Fruit fly (Drosophila melanogaster): Measurements from ENCODE around the gene Sry-beta.

Gene Sry-beta

DNA sequence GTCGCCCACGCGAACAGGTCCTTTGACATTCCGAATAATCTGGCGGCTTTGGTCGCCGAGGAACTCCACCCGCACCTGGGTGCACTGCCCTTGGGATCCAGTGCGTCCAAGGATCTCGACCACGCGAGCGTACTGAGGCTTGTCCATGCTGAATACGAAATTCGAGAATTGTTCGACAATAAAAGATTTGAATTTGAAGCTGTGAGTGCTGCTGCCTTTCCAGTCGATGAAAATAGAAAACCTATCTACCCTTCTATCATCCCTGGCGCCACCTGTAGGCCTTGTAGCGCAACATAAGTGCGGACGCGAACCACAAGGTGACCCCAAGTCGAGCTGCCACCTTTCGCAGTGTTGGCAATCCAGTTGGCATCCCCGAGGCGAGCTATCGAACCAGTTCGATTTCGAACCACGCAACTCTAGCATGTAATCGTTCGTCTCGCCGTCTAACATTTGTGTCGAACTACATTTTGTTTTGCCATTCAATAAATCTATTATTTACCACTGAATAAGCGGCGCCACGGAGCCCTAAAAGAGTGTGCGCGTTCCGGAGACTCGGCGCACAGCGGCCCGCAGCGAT lies 17.0 kb upstream of the Sry-beta start, which contains the start of the genes RpS28a and Axn (continued):
- TF ChIP-seq YL-1 (GFP tag; optimal IDR thresholded peaks at IDR 0.05) = peak; percentile 58
- no peak for TF ChIP-seq dmrt99B (tag; optimal IDR thresholded peaks at IDR 0.05)
- peak; percentile 32 for TF ChIP-seq tin (GFP tag; optimal IDR thresholded peaks at IDR 0.05)
- TF ChIP-seq knrl (GFP tag; IDR thresholded peaks at IDR 0.05; ENCODE audit: partially characterized antibody) = peak; percentile 54; the same call in 2 of the 3 replicates
- peak; percentile 76; the same call in 3 of the 4 replicates for TF ChIP-seq Dll (GFP tag; IDR thresholded peaks at IDR 0.05; ENCODE audit: partially characterized antibody)
- TF ChIP-seq Bdp1 (GFP tag; optimal IDR thresholded peaks at IDR 0.05) = no peak
- TF ChIP-seq CG12299 (tag; optimal IDR thresholded peaks at IDR 0.05) = peak; percentile 7
- peak; percentile 94 for TF ChIP-seq ERR (GFP tag; optimal IDR thresholded peaks at IDR 0.05)
- no peak for TF ChIP-seq rib (GFP tag; IDR thresholded peaks at IDR 0.05)
- peak; percentile 39 for TF ChIP-seq CG7987 (GFP tag; optimal IDR thresholded peaks at IDR 0.05)
- peak; percentile 7 for TF ChIP-seq CG10267 (tag; optimal IDR thresholded peaks at IDR 0.05)
- no peak for TF ChIP-seq CG7271 (tag; optimal IDR thresholded peaks at IDR 0.05)
- TF ChIP-seq maf-S (GFP tag; optimal IDR thresholded peaks at IDR 0.05) = peak; percentile 26
- TF ChIP-seq crp (GFP tag; optimal IDR thresholded peaks at IDR 0.05) = peak in 1 of 2 experiments; percentile 54
- no peak for TF ChIP-seq CG6854 (GFP tag; optimal IDR thresholded peaks at IDR 0.05)
- TF ChIP-seq CG13287 (GFP tag; IDR thresholded peaks at IDR 0.05; ENCODE audit: partially characterized antibody) = peak; percentile 57
- TF ChIP-seq CG14710 (tag; optimal IDR thresholded peaks at IDR 0.05) = peak; percentile 41
- peak; percentile 73; the same call in 2 of the 3 replicates for TF ChIP-seq CG11456 (GFP tag; IDR thresholded peaks at IDR 0.05)
- no peak for TF ChIP-seq CG13123 (GFP tag; optimal IDR thresholded peaks at IDR 0.05)
- peak; percentile 76 for TF ChIP-seq Sry-δ (GFP tag; optimal IDR thresholded peaks at IDR 0.05)
- TF ChIP-seq ind (GFP tag; optimal IDR thresholded peaks at IDR 0.05) = no peak
- TF ChIP-seq seq (GFP tag; IDR thresholded peaks at IDR 0.05) = no peak
- 0 out of 2 replicates have a peak, but pooled peaks have one; percentile 6 for TF ChIP-seq CG10321 (GFP tag; IDR thresholded peaks at IDR 0.05)
- TF ChIP-seq Side (GFP tag; optimal IDR thresholded peaks at IDR 0.05) = no peak
- TF ChIP-seq CG6791 (GFP tag; IDR thresholded peaks at IDR 0.05; ENCODE audit: partially characterized antibody) = peak; percentile 4; the same call in 1 of the 3 replicates
- peak; percentile 86 for TF ChIP-seq CG6254 (GFP tag; optimal IDR thresholded peaks at IDR 0.05)
- TF ChIP-seq CG4617 (GFP tag; optimal IDR thresholded peaks at IDR 0.05; ENCODE audit: borderline replicate concordance) = peak; percentile 67
- peak; percentile 14; the same call in 1 of the 3 replicates for TF ChIP-seq HLH4C (GFP tag; IDR thresholded peaks at IDR 0.05; ENCODE audit: partially characterized antibody)
- peak; percentile 33; the same call in 1 of the 2 replicates for TF ChIP-seq onecut (GFP tag; IDR thresholded peaks at IDR 0.05)
- TF ChIP-seq H15 (GFP tag; IDR thresholded peaks at IDR 0.05) = no peak
- TF ChIP-seq CG13624 (GFP tag; optimal IDR thresholded peaks at IDR 0.05) = peak; percentile 28
- TF ChIP-seq slbo (GFP tag; IDR thresholded peaks at IDR 0.05) = peak; percentile 52
- TF ChIP-seq prd (optimal IDR thresholded peaks at IDR 0.05) = no peak
- 0 out of 3 replicates have a peak, but pooled peaks have one; percentile 28 for TF ChIP-seq prd (GFP tag; IDR thresholded peaks at IDR 0.05)
- no peak for TF ChIP-seq CG34376 (GFP tag; optimal IDR thresholded peaks at IDR 0.05)
- TF ChIP-seq Aef1 (GFP tag; IDR thresholded peaks at IDR 0.05) = peak; percentile 16; the same call in 1 of the 3 replicates
- TF ChIP-seq CG15601 (tag; optimal IDR thresholded peaks at IDR 0.05) = peak; percentile 81

DNA sequence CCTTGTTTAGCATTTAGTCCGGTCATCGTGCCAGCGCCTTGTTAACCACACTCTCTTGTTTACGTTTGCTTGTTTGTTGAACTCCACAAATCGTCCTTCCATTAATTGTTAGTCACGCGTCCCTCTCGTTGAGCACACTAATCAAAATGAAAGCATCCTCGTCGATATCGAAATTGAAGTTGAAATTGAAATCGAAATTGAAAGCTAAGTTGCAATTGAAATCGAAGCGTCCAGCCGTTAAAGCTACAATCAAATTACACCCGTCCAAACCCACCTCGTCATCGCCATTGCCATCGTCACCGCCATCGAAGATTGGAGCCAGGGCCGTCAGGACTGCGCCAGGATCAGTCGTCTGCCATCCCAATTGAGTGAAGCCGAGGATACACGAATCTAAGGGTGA lies 16.1 kb upstream of the Sry-beta start:
- TF ChIP-seq fd102C (GFP tag; optimal IDR thresholded peaks at IDR 0.05) (no peak), vvl (GFP tag; IDR thresholded peaks at IDR 0.05) (0 out of 2 replicates have a peak, but pooled peaks have one; percentile 8), CG15601 (tag; optimal IDR thresholded peaks at IDR 0.05) (peak; percentile 97), ap (GFP tag; IDR thresholded peaks at IDR 0.05) (no peak)

Measured in whole organism, embryonic.